Worm (Caenorhabditis elegans): ENCODE data around the gene com-1.

DNA sequence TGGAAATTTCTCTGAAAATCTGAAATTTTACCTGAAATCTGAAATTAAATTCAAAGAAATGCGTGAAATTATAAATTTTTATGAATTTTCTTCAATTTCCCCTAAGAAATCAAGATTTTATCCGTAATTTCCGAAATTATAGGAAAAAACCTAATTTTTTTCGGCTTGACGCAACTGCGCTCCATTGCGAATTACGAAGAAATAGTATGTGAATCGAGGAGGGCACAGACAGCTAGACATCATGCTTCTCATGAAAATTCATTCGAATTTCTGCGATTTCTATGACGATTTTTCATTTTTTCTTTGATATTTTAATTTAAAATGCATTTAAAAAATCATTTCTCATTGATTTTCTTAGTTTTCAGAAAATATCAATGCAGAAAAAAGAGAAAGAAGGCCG is 14.2 kb upstream of the com-1 start:
- TF ChIP-seq unc-39 (tag; optimal IDR thresholded peaks at IDR 0.05) (no peak), zip-8 (tag; optimal IDR thresholded peaks at IDR 0.05) (no peak), snpc-4 (tag; optimal IDR thresholded peaks at IDR 0.05) (no peak), nhr-237 (tag; optimal IDR thresholded peaks at IDR 0.05) (no peak), nhr-76 (tag; optimal IDR thresholded peaks at IDR 0.05) (no peak), pha-4 (tag; optimal IDR thresholded peaks at IDR 0.05) (peak; percentile 52), nhr-28 (tag; optimal IDR thresholded peaks at IDR 0.05) (no peak), elt-1 (tag; optimal IDR thresholded peaks at IDR 0.05; ENCODE audit: borderline replicate concordance, insufficient read depth) (no peak), nhr-12 (tag; optimal IDR thresholded peaks at IDR 0.05) (no peak), lsy-2 (tag; optimal IDR thresholded peaks at IDR 0.05) (peak; percentile 24)

All from whole organism, mixed stage, embryonic.